Fruit fly (Drosophila melanogaster): ENCODE results near the gene Sap30.

The Sap30 gene

dm6 chrX:16791920-16792829 lies 5.1 kb downstream of the Sap30 start, which contains the start of gene CG4768:
Gene CG4768 (plus strand): TSS chrX:16792119.
- TF ChIP-seq Ets98B (GFP tag; IDR thresholded peaks at IDR 0.05) (no peak), D1 (tag; optimal IDR thresholded peaks at IDR 0.05) (no peak), rn (GFP tag; IDR thresholded peaks at IDR 0.05) (no peak), EcR (GFP tag; optimal IDR thresholded peaks at IDR 0.05) (no peak), CG8159 (tag; optimal IDR thresholded peaks at IDR 0.05) (no peak)

- TF ChIP-seq Ets98B (GFP tag; IDR thresholded peaks at IDR 0.05) (no peak), CG13204 (GFP tag; optimal IDR thresholded peaks at IDR 0.05) (no peak), Pif1B (GFP tag; optimal IDR thresholded peaks at IDR 0.05) (no peak), CG8301 (tag; optimal IDR thresholded peaks at IDR 0.05) (no peak), D1 (tag; optimal IDR thresholded peaks at IDR 0.05) (no peak)
Observed at dm6 chrX:16793129-16793748, 6.2 kb downstream of the Sap30 start.

- TF ChIP-seq CG9948 (tag; optimal IDR thresholded peaks at IDR 0.05) (no peak), CG17806 (tag; optimal IDR thresholded peaks at IDR 0.05) (no peak)
Observed at dm6 chrX:16798166-16798565, 11.1 kb downstream of the Sap30 start.

- TF ChIP-seq CG8159 (tag; optimal IDR thresholded peaks at IDR 0.05) (peak; percentile 8), CG12605 (GFP tag; IDR thresholded peaks at IDR 0.05) (no peak), rn (GFP tag; IDR thresholded peaks at IDR 0.05) (no peak), CG10348 (GFP tag; IDR thresholded peaks at IDR 0.05) (no peak), CG4496 (GFP tag; IDR thresholded peaks at IDR 0.05) (no peak)
Observed at dm6 chrX:16799914-16800313, 12.8 kb downstream of the Sap30 start.

- no peak for TF ChIP-seq CG32121 (GFP tag; IDR thresholded peaks at IDR 0.05)
- TF ChIP-seq rn (GFP tag; IDR thresholded peaks at IDR 0.05) = no peak
- TF ChIP-seq CG14655 (GFP tag; optimal IDR thresholded peaks at IDR 0.05) = no peak
- TF ChIP-seq CG4496 (GFP tag; IDR thresholded peaks at IDR 0.05) = no peak
- no peak for TF ChIP-seq fd96Ca (GFP tag; IDR thresholded peaks at IDR 0.05)
- no peak for TF ChIP-seq CG9948 (tag; optimal IDR thresholded peaks at IDR 0.05)
Observed at dm6 chrX:16800530-16801027, 13.5 kb downstream of the Sap30 start, which contains the start of the genes CG9132 and CG4789. Gene CG9132 (minus strand): TSS chrX:16800710. Gene CG4789 (plus strand): TSS chrX:16800930.

dm6 chrX:16803299-16803698 lies 16.2 kb downstream of the Sap30 start, which contains the start of the genes Rai1 and CG13005:
Gene Rai1 (minus strand): TSS chrX:16803344.
Gene CG13005 (plus strand): TSS chrX:16803650.
- TF ChIP-seq CG4496 (GFP tag; IDR thresholded peaks at IDR 0.05) = no peak
- TF ChIP-seq gl (tag; optimal IDR thresholded peaks at IDR 0.05) = no peak
- no peak for TF ChIP-seq rn (GFP tag; IDR thresholded peaks at IDR 0.05)
- TF ChIP-seq Ets98B (GFP tag; IDR thresholded peaks at IDR 0.05) = no peak
- TF ChIP-seq fd96Ca (GFP tag; IDR thresholded peaks at IDR 0.05) = no peak
- TF ChIP-seq Pif1A (GFP tag; optimal IDR thresholded peaks at IDR 0.05) = no peak
- no peak for TF ChIP-seq CG13204 (GFP tag; optimal IDR thresholded peaks at IDR 0.05)
- no peak for TF ChIP-seq CG8159 (tag; optimal IDR thresholded peaks at IDR 0.05)
- no peak for TF ChIP-seq CG15710 (tag; optimal IDR thresholded peaks at IDR 0.05)
- no peak for TF ChIP-seq CG34367 (tag; optimal IDR thresholded peaks at IDR 0.05)
- no peak for TF ChIP-seq Pif1B (GFP tag; optimal IDR thresholded peaks at IDR 0.05)
- no peak for TF ChIP-seq EcR (GFP tag; optimal IDR thresholded peaks at IDR 0.05)
- no peak for TF ChIP-seq Snoo (tag; optimal IDR thresholded peaks at IDR 0.05)
- no peak for TF ChIP-seq CG14655 (GFP tag; optimal IDR thresholded peaks at IDR 0.05)
- no peak for TF ChIP-seq D1 (tag; optimal IDR thresholded peaks at IDR 0.05)
- no peak for TF ChIP-seq CG17806 (tag; optimal IDR thresholded peaks at IDR 0.05)
- no peak for TF ChIP-seq CG9948 (tag; optimal IDR thresholded peaks at IDR 0.05)
- no peak for TF ChIP-seq CG10348 (GFP tag; IDR thresholded peaks at IDR 0.05)
- TF ChIP-seq CG8301 (tag; optimal IDR thresholded peaks at IDR 0.05) = no peak

dm6 chrX:16805768-16806167 lies 18.7 kb downstream of the Sap30 start, which contains the start of gene ppk28:
Gene ppk28 (plus strand): TSS chrX:16806068.
- TF ChIP-seq Ets98B (GFP tag; IDR thresholded peaks at IDR 0.05) (no peak), CG17806 (tag; optimal IDR thresholded peaks at IDR 0.05) (no peak), CG14655 (GFP tag; optimal IDR thresholded peaks at IDR 0.05) (no peak), D1 (tag; optimal IDR thresholded peaks at IDR 0.05) (no peak), CG15710 (tag; optimal IDR thresholded peaks at IDR 0.05) (no peak), Pif1B (GFP tag; optimal IDR thresholded peaks at IDR 0.05) (no peak), EcR (GFP tag; optimal IDR thresholded peaks at IDR 0.05) (no peak), CG4496 (GFP tag; IDR thresholded peaks at IDR 0.05) (no peak), CG12605 (GFP tag; IDR thresholded peaks at IDR 0.05) (no peak), fd96Ca (GFP tag; IDR thresholded peaks at IDR 0.05) (no peak), Pif1A (GFP tag; optimal IDR thresholded peaks at IDR 0.05) (no peak)

All from whole organism, pupa.